Fruit fly (Drosophila melanogaster) whole organism, adult: ENCODE results near the gene Ctl1.

Source experiments
- CG11617 ChIP-seq: fragments of 200-800 bp; sonication (Bioruptor generic); optimal IDR thresholded peaks from 2 replicates; lab custom pipeline; 2017; ENCODE audit warnings: mild to moderate bottlenecking, missing biosample characterization, missing genetic modification reagents, missing genetic modification characterization
- CG12768 ChIP-seq: fragments of 200-800 bp; sonication (Bioruptor generic); optimal IDR thresholded peaks from 2 replicates; lab custom pipeline; 2017; ENCODE audit warnings: missing biosample characterization, missing genetic modification characterization, mild to moderate bottlenecking, moderate library complexity, missing genetic modification reagents
- CG14711 ChIP-seq: fragments of 200-800 bp; sonication (Bioruptor generic); optimal IDR thresholded peaks from 2 replicates; lab custom pipeline; 2018; ENCODE audit warnings: missing biosample characterization, mild to moderate bottlenecking, missing genetic modification characterization, moderate library complexity
- CG1620 ChIP-seq: fragments of 200-800 bp; sonication (Bioruptor generic); optimal IDR thresholded peaks from 2 replicates; lab custom pipeline; 2016; ENCODE audit warnings: missing biosample characterization, missing genetic modification characterization
- CG33017 ChIP-seq: fragments of 200-800 bp; sonication (Bioruptor generic); optimal IDR thresholded peaks from 2 replicates; lab custom pipeline; 2018; ENCODE audit warnings: missing biosample characterization, mild to moderate bottlenecking, missing genetic modification characterization, moderate library complexity
- CG5204 ChIP-seq: fragments of 200-800 bp; sonication (Bioruptor generic); optimal IDR thresholded peaks from 2 replicates; lab custom pipeline; 2016; ENCODE audit warnings: missing biosample characterization, missing genetic modification characterization
- CG7045 ChIP-seq: fragments of 200-800 bp; sonication (Bioruptor generic); optimal IDR thresholded peaks from 2 replicates; lab custom pipeline; 2017; ENCODE audit warnings: missing biosample characterization, mild to moderate bottlenecking, missing genetic modification characterization
- CG7101 ChIP-seq: fragments of 200-800 bp; sonication (Bioruptor generic); optimal IDR thresholded peaks from 2 replicates; lab custom pipeline; 2018; ENCODE audit warnings: missing biosample characterization, mild to moderate bottlenecking, missing genetic modification characterization, moderate library complexity
- Clk ChIP-seq: fragments of 200-800 bp; sonication (Bioruptor generic); optimal IDR thresholded peaks from 2 replicates; lab custom pipeline; 2017; ENCODE audit warnings: missing biosample characterization, missing genetic modification characterization
- Crg-1 ChIP-seq: fragments of 200-800 bp; sonication (Bioruptor generic); optimal IDR thresholded peaks from 2 replicates; lab custom pipeline; 2016; ENCODE audit warnings: missing biosample characterization, missing genetic modification characterization
- Hr96 ChIP-seq: fragments of 200-800 bp; sonication (Bioruptor generic); optimal IDR thresholded peaks from 2 replicates; lab custom pipeline; 2016; ENCODE audit warnings: missing biosample characterization, missing genetic modification characterization
- Mnt ChIP-seq: fragments of 200-800 bp; sonication (Bioruptor generic); optimal IDR thresholded peaks from 2 replicates; lab custom pipeline; 2016; ENCODE audit warnings: missing biosample characterization, mild to moderate bottlenecking, missing genetic modification characterization
- bab1 ChIP-seq: fragments of 200-800 bp; sonication (Bioruptor generic); optimal IDR thresholded peaks from 3 replicates; lab custom pipeline; 2019; ENCODE audit warnings: missing biosample characterization, mild to moderate bottlenecking, missing genetic modification characterization, moderate library complexity
- cic ChIP-seq: fragments of 200-800 bp; sonication (Bioruptor generic); optimal IDR thresholded peaks from 2 replicates; lab custom pipeline; 2017; ENCODE audit warnings: missing biosample characterization, mild to moderate bottlenecking, missing genetic modification characterization, moderate library complexity
- cnc ChIP-seq, 2 experiments: fragments of >200 bp; optimal IDR thresholded peaks; 2 replicates each; lab custom pipeline; 2017
- kay ChIP-seq: fragments of 200-800 bp; sonication (Bioruptor generic); peaks from one replicate; lab custom pipeline; 2016; ENCODE audit warnings: missing biosample characterization, missing genetic modification characterization, borderline replicate concordance
- ovo ChIP-seq: fragments of 200-800 bp; sonication (Bioruptor generic); optimal IDR thresholded peaks from 2 replicates; lab custom pipeline; 2016; ENCODE audit warnings: missing biosample characterization, missing genetic modification characterization
- pad ChIP-seq: fragments of 200-800 bp; sonication (Bioruptor generic); optimal IDR thresholded peaks from 3 replicates; lab custom pipeline; 2017; ENCODE audit warnings: missing biosample characterization, missing genetic modification characterization, mild to moderate bottlenecking, moderate library complexity, missing genetic modification reagents
- tj ChIP-seq: fragments of 200-800 bp; sonication (Bioruptor generic); optimal IDR thresholded peaks from 3 replicates; lab custom pipeline; 2017; ENCODE audit warnings: missing biosample characterization, mild to moderate bottlenecking, missing genetic modification characterization, moderate library complexity
- toe ChIP-seq: fragments of 200-800 bp; sonication (Bioruptor generic); optimal IDR thresholded peaks from 2 replicates; lab custom pipeline; 2016; ENCODE audit warnings: missing biosample characterization, missing genetic modification characterization

The Ctl1 gene

DNA sequence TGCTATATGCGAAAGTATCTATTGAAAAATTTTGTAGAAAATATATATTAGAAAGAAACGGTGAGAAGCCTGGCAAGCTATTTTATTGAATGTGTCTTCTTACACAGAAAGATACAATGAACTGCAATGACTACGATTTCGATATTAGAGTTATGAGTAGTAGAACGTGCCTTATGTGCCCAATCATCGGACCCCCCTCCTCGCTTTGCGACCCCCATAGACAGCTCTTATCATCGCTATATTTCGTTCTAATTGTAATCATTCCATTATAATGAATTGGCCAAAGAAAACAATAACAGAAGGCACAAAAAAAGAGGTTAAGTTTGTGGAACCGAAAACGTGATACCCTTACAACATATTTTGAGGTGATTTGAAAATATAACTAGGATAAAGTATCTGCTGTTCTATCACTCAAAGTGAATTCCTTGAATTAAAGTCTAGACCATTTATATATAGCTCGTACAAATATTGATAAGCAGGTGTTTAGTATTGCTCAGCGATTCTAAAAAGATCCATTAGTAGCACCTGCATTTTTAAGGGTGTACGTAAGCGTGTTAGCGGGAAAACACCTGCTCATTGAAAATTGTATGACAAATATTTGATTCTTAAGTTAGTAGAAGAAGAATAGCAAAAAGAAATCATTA is 44.9 kb upstream of the Ctl1 start:
- TF ChIP-seq CG7045 (no peak), Hr96 (no peak), Mnt (GFP tag; lab: Kevin White, UChicago) (no peak), cic (no peak), kay (GFP tag; lab: Kevin White, UChicago) (peak; percentile 50)

- TF ChIP-seq Clk (GFP tag; lab: Kevin White, UChicago) (no peak), Hr96 (no peak), Crg-1 (GFP tag; lab: Kevin White, UChicago) (no peak), kay (GFP tag; lab: Kevin White, UChicago) (peak; percentile 37), tj (peak; percentile 90), cic (peak; percentile 91), CG12768 (GFP tag; lab: Kevin White, UChicago) (peak; percentile 9)
Observed at dm6 chr3L:4233603-4234277, 44.0 kb upstream of the Ctl1 start.

DNA sequence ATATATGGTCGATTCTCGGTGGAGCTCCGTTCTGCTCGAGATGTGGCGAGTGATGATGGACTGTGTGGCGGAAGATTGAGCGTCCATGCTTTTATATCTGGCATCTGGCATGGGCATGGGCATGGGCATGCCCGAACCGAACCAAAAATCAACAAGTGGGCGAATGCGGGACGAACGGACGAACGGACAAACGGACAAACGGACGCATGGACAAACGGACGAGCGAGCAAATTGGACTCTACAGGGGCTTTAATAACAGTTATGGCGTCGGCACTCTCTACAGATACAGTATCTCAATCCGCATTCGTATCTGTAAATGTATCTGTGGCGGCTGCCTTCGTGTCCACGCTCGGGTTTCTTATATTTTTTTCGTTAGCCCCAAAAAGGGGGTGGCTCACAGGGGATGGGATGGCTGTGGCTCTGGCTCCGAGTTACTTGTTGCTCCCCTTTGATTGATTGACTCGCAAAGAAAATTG is 41.6 kb upstream of the Ctl1 start, which contains the start of gene ImpL2:
Gene ImpL2, minus strand, starts transcription at position 51 of the 476 bp plus-strand sequence.
- TF ChIP-seq Hr96 (no peak), CG12768 (GFP tag; lab: Kevin White, UChicago) (no peak), CG11617 (GFP tag; lab: Kevin White, UChicago) (no peak), cic (no peak), CG5204 (no peak), CG7101 (tag; lab: Kevin White, UChicago) (no peak), Crg-1 (GFP tag; lab: Kevin White, UChicago) (no peak), CG33017 (tag; lab: Kevin White, UChicago) (no peak), Mnt (GFP tag; lab: Kevin White, UChicago) (no peak), bab1 (GFP tag; lab: Kevin White, UChicago) (no peak), cnc (optimal IDR thresholded peaks at IDR 0.05; lab: Kevin White, UChicago) (no peak), CG7045 (no peak), CG14711 (no peak), tj (no peak), Clk (GFP tag; lab: Kevin White, UChicago) (no peak), kay (GFP tag; lab: Kevin White, UChicago) (no peak), ovo (no peak)

DNA sequence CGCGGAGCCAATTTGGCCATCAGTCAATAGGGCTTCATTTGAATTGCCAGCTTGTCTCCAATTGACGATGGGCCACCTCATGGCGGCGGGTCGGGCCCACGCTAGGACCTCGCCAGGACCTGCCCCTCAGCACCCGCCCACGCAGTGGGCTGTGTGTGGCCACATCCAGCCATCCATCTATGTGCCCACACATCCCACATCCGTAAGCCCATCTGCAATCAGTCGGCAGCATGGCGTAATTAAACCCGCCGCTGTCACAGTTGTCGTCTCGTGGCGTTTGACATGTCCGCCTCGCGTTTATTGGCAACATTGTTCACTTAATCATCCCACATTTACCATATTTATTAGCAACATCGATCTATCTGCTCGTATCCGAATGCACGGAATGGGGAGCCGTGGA is 39.6 kb upstream of the Ctl1 start:
- no peak for TF ChIP-seq cnc (optimal IDR thresholded peaks at IDR 0.05; lab: Kevin White, UChicago)
- no peak for TF ChIP-seq cic
- no peak for TF ChIP-seq CG12768 (GFP tag; lab: Kevin White, UChicago)
- TF ChIP-seq ovo, result no peak
- TF ChIP-seq tj, result no peak
- no peak for TF ChIP-seq CG7045
- TF ChIP-seq Clk (GFP tag; lab: Kevin White, UChicago), result no peak
- TF ChIP-seq bab1 (GFP tag; lab: Kevin White, UChicago), result no peak
- TF ChIP-seq pad (GFP tag; lab: Kevin White, UChicago), result no peak
- TF ChIP-seq CG1620 (GFP tag; lab: Kevin White, UChicago), result no peak
- TF ChIP-seq CG33017 (tag; lab: Kevin White, UChicago), result no peak
- TF ChIP-seq CG11617 (GFP tag; lab: Kevin White, UChicago), result no peak
- TF ChIP-seq kay (GFP tag; lab: Kevin White, UChicago), result no peak
- no peak for TF ChIP-seq CG14711
- TF ChIP-seq Mnt (GFP tag; lab: Kevin White, UChicago), result no peak

- peak; percentile 76 for TF ChIP-seq CG14711
- peak; percentile 77 for TF ChIP-seq tj
- peak; percentile 97 for TF ChIP-seq CG11617 (GFP tag; lab: Kevin White, UChicago)
- TF ChIP-seq ovo, result peak; percentile 77
- peak; percentile 84 for TF ChIP-seq Clk (GFP tag; lab: Kevin White, UChicago)
- TF ChIP-seq CG5204, result peak; percentile 91
- no peak for TF ChIP-seq cnc (optimal IDR thresholded peaks at IDR 0.05; lab: Kevin White, UChicago)
- no peak for TF ChIP-seq kay (GFP tag; lab: Kevin White, UChicago)
- peak; percentile 79 for TF ChIP-seq Crg-1 (GFP tag; lab: Kevin White, UChicago)
- peak; percentile 91 for TF ChIP-seq CG7101 (tag; lab: Kevin White, UChicago)
- TF ChIP-seq pad (GFP tag; lab: Kevin White, UChicago), result peak; percentile 82
- TF ChIP-seq Mnt (GFP tag; lab: Kevin White, UChicago), result peak; percentile 68
- peak; percentile 71 for TF ChIP-seq cic
- peak; percentile 92 for TF ChIP-seq Hr96
- peak; percentile 94 for TF ChIP-seq CG12768 (GFP tag; lab: Kevin White, UChicago)
- TF ChIP-seq CG1620 (GFP tag; lab: Kevin White, UChicago), result peak; percentile 78
- peak; percentile 92 for TF ChIP-seq CG7045
- peak; percentile 91 for TF ChIP-seq toe (GFP tag; lab: Kevin White, UChicago)
- TF ChIP-seq bab1 (GFP tag; lab: Kevin White, UChicago), result peak; percentile 90
- TF ChIP-seq CG33017 (tag; lab: Kevin White, UChicago), result peak; percentile 89
Observed at dm6 chr3L:4239442-4240322, 38.1 kb upstream of the Ctl1 start, which contains the start of gene Sqor. Gene Sqor, plus strand, starts transcription at chr3L:4240173.
